Fruit fly (Drosophila melanogaster) whole organism, adult: Measurements from ENCODE around the gene Srlp.
A peak's percentile ranks its signal among the peaks of the same experiment; 100 is the strongest.

Experiments
- CG14711 ChIP-seq: fragments of 200-800 bp; sonication (Bioruptor generic); optimal IDR thresholded peaks from 2 replicates; lab custom pipeline; 2018; ENCODE audit warnings: missing biosample characterization, mild to moderate bottlenecking, missing genetic modification characterization, moderate library complexity
- CG5204 ChIP-seq: fragments of 200-800 bp; sonication (Bioruptor generic); optimal IDR thresholded peaks from 2 replicates; lab custom pipeline; 2016; ENCODE audit warnings: missing biosample characterization, missing genetic modification characterization
- pad ChIP-seq: fragments of 200-800 bp; sonication (Bioruptor generic); optimal IDR thresholded peaks from 3 replicates; lab custom pipeline; 2017; ENCODE audit warnings: missing biosample characterization, missing genetic modification characterization, mild to moderate bottlenecking, moderate library complexity, missing genetic modification reagents

DNA sequence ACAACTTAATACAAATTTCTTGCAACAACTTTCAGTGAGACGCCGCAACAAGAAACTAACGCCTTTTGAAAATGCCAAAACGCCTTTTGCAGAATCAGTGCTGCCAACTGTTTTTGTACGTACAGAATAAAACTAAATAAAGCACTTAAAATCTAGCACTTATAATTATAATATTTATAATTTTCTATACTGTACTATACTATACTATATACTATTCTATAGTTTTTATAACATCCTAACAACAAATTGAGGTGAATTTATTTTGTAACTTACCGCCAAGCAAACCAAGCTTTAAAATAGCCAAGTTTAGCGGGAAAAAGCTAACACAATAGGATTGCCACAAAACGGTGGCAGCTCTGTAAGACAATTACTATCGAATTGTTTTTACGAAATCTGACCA, at the start of gene Srlp, which contains the start of gene Aos1:
- TF ChIP-seq CG14711 (tag; lab: Kevin White, UChicago), result peak; percentile 91
- TF ChIP-seq pad (GFP tag; lab: Kevin White, UChicago), result peak; percentile 39
- no peak for TF ChIP-seq CG5204
